Worm (Caenorhabditis elegans): Measurements from ENCODE around the gene Y40C7B.4.

- no peak for TF ChIP-seq med-1 (GFP tag; optimal IDR thresholded peaks at IDR 0.05; ENCODE audit: insufficient read depth)
- no peak for TF ChIP-seq ref-1 (GFP tag; conservative IDR thresholded peaks at IDR 0.05)
These were observed at the start of gene Y40C7B.4 for ce11 chrX:17256769-17257168.
